Fruit fly (Drosophila melanogaster) whole organism: ENCODE measurements around the gene Muc4B.

Source experiments
- CG8478 ChIP-seq: fragments of >200 bp; optimal IDR thresholded peaks from 2 replicates; lab custom pipeline; 2018; ENCODE audit warnings: inconsistent platforms
- Dll ChIP-seq: fragments of >200 bp; optimal IDR thresholded peaks from 2 replicates; lab custom pipeline; 2017
- EcR ChIP-seq, 2 experiments: fragments of >200 bp; optimal IDR thresholded peaks; 2 replicates each; lab custom pipeline; 2017; ENCODE audit warnings: missing biosample characterization in 2 of 2, missing genetic modification characterization in 2 of 2, missing genetic modification reagents in 2 of 2
- pan ChIP-seq: fragments of >200 bp; optimal IDR thresholded peaks from 2 replicates; lab custom pipeline; 2017
- psq ChIP-seq: fragments of >200 bp; optimal IDR thresholded peaks from 2 replicates; lab custom pipeline; 2017
- usp ChIP-seq: fragments of >200 bp; optimal IDR thresholded peaks from 2 replicates; lab custom pipeline; 2017; ENCODE audit warnings: missing biosample characterization, missing genetic modification characterization, mixed read lengths

Gene Muc4B

DNA sequence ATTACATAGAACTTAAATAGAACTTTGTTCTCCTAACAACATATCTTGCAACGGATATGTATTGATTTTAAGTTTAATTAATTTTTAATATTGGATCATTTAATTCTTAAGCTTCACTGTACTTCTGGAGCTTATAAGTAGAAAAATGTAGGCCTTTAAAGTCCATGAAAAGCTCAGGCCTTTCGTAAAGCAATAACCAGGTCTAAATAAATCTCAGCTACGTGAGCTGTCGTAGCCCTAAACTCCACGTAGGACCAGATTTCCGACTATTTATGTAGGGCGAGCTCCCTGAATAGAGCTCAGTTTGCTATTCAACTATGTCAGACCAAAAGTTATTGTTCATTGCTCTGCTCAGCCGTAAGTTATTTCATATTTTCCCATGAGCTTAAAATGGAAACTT, 2.1 kb upstream of the Muc4B start, which contains the start of gene CG43135:
TSS of gene CG43135 (plus strand) at position 301 of the 400 bp plus-strand sequence.
- no peak for TF ChIP-seq Dll (lab: Kevin White, UChicago)
- no peak for TF ChIP-seq psq (lab: Kevin White, UChicago)
- TF ChIP-seq CG8478 (lab: Kevin White, UChicago): no peak
- TF ChIP-seq pan (lab: Kevin White, UChicago): no peak
- no peak for TF ChIP-seq usp (GFP tag; lab: Kevin White, UChicago)
- TF ChIP-seq EcR (GFP tag; optimal IDR thresholded peaks at IDR 0.05; lab: Kevin White, UChicago): no peak

dm6 chrX:4247013-4247412, 1.1 kb upstream of the Muc4B start, which contains the start of gene CG43134:
Gene CG43134 (plus strand): TSS chrX:4247313.
- TF ChIP-seq CG8478 (lab: Kevin White, UChicago): no peak
- no peak for TF ChIP-seq usp (GFP tag; lab: Kevin White, UChicago)

DNA sequence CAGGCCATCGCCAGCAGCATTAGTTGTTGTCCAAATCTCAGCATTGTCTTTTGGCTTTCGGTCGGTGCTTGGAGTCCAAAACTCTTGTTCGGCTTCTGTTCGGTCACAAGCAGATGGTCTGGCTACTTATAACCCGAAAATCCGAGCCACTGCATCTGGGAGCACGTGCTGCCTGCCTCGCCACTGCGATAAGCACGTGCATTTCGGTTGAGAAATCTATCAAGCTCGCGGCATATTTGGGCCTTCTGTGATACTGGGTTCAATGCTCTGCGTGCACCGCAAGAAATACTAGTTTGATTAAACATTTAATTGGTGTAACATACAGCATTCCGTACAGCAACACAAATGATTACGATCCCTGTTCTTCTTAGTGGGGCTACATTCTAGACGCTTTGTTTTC, 3.2 kb downstream of the Muc4B start, which contains the start of gene Femcoat:
TSS of gene Femcoat (minus strand) at position 101 of the 400 bp plus-strand sequence.
- TF ChIP-seq psq (lab: Kevin White, UChicago) (no peak), CG8478 (lab: Kevin White, UChicago) (no peak), usp (GFP tag; lab: Kevin White, UChicago) (no peak), Dll (lab: Kevin White, UChicago) (no peak), EcR (GFP tag; optimal IDR thresholded peaks at IDR 0.05; lab: Kevin White, UChicago) (no peak), pan (lab: Kevin White, UChicago) (no peak)

DNA sequence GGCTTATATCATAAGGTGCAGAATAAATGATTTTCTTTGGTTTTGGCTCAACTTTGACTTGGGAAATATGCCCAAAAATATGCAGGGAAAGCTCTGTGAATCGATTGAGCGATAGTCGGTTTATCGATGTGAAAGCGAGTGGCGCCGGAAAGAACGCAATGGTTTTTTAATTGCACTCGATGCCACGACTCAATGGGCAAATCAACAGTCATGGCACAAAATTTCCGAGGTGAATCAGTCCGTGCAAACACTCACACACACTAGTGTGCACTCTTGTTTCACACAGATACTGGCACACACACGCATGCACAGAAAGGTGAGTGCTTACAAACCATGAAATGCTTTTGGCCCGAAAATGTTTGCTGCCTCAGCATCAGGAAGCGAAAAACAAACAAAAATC, 5.8 kb downstream of the Muc4B start:
- TF ChIP-seq EcR (GFP tag; optimal IDR thresholded peaks at IDR 0.05; lab: Kevin White, UChicago): no peak
- TF ChIP-seq psq (lab: Kevin White, UChicago): no peak
- TF ChIP-seq pan (lab: Kevin White, UChicago): no peak
- TF ChIP-seq Dll (lab: Kevin White, UChicago): no peak
- no peak for TF ChIP-seq usp (GFP tag; lab: Kevin White, UChicago)
- no peak for TF ChIP-seq CG8478 (lab: Kevin White, UChicago)

DNA sequence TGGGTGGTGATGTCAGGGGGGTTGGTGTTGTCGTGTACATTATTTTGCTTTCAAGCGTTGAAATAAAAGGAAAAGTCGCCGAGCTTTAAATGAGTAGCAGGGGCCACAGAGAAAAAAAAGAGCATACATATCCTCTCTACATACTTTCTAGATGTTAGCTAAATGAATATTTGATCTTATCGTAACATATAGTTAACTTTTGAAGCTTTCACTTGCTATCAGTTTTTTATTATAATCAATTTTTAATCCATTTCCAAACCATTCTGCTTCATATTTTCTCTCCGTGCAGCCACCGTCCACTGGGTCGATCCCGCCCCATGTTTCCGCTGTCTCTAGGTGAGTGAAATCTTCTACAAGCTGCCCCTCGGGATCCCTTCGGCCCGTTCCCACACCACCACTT, 20.9 kb downstream of the Muc4B start:
- TF ChIP-seq Dll (lab: Kevin White, UChicago): no peak
- no peak for TF ChIP-seq usp (GFP tag; lab: Kevin White, UChicago)
- TF ChIP-seq pan (lab: Kevin White, UChicago): no peak
- no peak for TF ChIP-seq CG8478 (lab: Kevin White, UChicago)
- no peak for TF ChIP-seq psq (lab: Kevin White, UChicago)
- TF ChIP-seq EcR (GFP tag; optimal IDR thresholded peaks at IDR 0.05; lab: Kevin White, UChicago): no peak

DNA sequence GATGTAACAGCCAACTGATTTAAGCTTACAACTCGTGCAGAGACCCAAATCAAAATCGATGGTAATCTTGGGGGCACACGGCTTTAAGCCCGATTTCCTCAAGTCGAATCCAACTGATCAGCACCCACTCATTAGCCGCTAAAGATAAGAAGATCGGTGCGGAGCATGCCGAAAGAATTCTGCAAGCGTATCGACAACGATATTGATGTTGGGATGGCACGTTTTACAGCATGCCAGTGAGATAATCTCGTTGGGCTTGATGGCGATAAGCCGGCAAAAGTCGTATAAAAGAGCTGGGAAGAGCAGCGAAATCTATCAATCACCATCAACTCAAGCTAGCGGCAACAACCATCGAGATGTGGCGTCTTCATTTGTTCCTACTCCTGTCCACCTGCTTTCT, 28.1 kb downstream of the Muc4B start, which contains the start of gene CG15570:
TSS of gene CG15570 (plus strand) at position 301 of the 400 bp plus-strand sequence.
- TF ChIP-seq EcR (GFP tag; optimal IDR thresholded peaks at IDR 0.05; lab: Kevin White, UChicago) (no peak), pan (lab: Kevin White, UChicago) (no peak), Dll (lab: Kevin White, UChicago) (no peak), usp (GFP tag; lab: Kevin White, UChicago) (no peak), psq (lab: Kevin White, UChicago) (no peak), CG8478 (lab: Kevin White, UChicago) (no peak)

- no peak for TF ChIP-seq psq (lab: Kevin White, UChicago)
Measured at dm6 chrX:4217294-4217693, 28.6 kb downstream of the Muc4B start, which contains the start of gene CG15571. Gene CG15571 (minus strand): TSS chrX:4217394.

- TF ChIP-seq EcR (GFP tag; optimal IDR thresholded peaks at IDR 0.05; lab: Kevin White, UChicago): no peak
- TF ChIP-seq psq (lab: Kevin White, UChicago): no peak
- no peak for TF ChIP-seq pan (lab: Kevin White, UChicago)
- TF ChIP-seq usp (GFP tag; lab: Kevin White, UChicago): no peak
- TF ChIP-seq Dll (lab: Kevin White, UChicago): no peak
- TF ChIP-seq CG8478 (lab: Kevin White, UChicago): no peak
Measured at dm6 chrX:4214371-4214770, 31.6 kb downstream of the Muc4B start.

dm6 chrX:4212725-4213124, 33.2 kb downstream of the Muc4B start, which contains the start of gene CG43288:
Gene CG43288 (plus strand): TSS chrX:4213025.
- TF ChIP-seq usp (GFP tag; lab: Kevin White, UChicago) (no peak), pan (lab: Kevin White, UChicago) (no peak), EcR (GFP tag; optimal IDR thresholded peaks at IDR 0.05; lab: Kevin White, UChicago) (no peak), psq (lab: Kevin White, UChicago) (no peak), Dll (lab: Kevin White, UChicago) (no peak), CG8478 (lab: Kevin White, UChicago) (no peak)

dm6 chrX:4206764-4207163, 39.2 kb downstream of the Muc4B start:
- no peak for TF ChIP-seq pan (lab: Kevin White, UChicago)
- TF ChIP-seq CG8478 (lab: Kevin White, UChicago): no peak
- TF ChIP-seq EcR (GFP tag; optimal IDR thresholded peaks at IDR 0.05; lab: Kevin White, UChicago): no peak
- no peak for TF ChIP-seq Dll (lab: Kevin White, UChicago)
- no peak for TF ChIP-seq usp (GFP tag; lab: Kevin White, UChicago)
- TF ChIP-seq psq (lab: Kevin White, UChicago): no peak

DNA sequence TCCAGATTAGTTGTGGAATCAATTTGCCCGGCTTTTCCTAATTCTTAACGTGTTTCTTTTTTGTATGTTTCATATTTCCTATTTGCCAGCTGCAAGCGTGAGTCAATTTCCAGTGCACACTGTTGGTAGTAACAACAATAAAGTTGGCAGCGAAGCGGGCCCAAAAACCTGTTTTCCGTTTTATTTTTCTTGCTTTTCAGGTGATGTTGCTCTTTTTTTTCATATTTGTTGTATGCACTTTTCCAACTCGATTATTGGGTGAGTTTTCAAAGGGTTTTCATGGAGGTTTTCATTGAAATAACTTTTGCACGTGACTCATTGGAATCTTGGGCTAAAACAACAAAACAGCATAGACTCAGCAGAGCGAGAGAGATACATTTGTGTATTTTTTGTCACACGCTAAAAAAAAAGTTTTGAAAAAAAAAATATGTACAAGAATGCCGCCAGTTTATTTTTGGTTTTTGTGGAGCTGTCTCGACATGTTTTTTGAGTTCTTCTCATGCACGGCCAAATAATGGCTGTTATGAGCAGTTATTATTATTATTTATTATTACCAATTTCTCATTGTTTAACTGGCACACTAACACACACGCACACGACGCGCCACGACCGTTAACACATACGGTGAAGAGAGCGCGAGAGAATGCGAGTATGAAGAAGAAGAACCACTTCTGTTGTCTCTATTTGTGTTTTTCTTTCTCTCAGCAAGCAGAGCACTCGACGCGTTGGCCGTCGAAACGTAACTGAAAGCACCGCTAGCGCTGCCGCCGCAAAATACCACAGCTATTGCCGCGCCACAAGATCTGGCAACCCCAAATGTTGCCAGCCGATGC, 40.4 kb downstream of the Muc4B start, which contains the start of gene Fas2:
TSS of gene Fas2 (minus strand) at position 748 of the 833 bp plus-strand sequence.
- TF ChIP-seq psq (lab: Kevin White, UChicago) (no peak), usp (GFP tag; lab: Kevin White, UChicago) (no peak), EcR (GFP tag; optimal IDR thresholded peaks at IDR 0.05; lab: Kevin White, UChicago) (no peak), pan (lab: Kevin White, UChicago) (no peak), Dll (lab: Kevin White, UChicago) (no peak), CG8478 (lab: Kevin White, UChicago) (no peak)
